Fruit fly (Drosophila melanogaster) S2 (cell line): Measurements from ENCODE around the gene Pbgs.

ENCODE experiments used
- CG8478 ChIP-seq: fragments of >200 bp; optimal IDR thresholded peaks from 2 replicates; lab custom pipeline; 2018
- CTCF ChIP-seq, 2 experiments: fragments of >200 bp; optimal IDR thresholded peaks; 2 replicates each; lab custom pipeline; 2018

dm6 chr3L:12305896-12306295 is 34.8 kb upstream of the Pbgs start:
- TF ChIP-seq CTCF (optimal IDR thresholded peaks at IDR 0.05; lab: Kevin White, UChicago) (no peak), CG8478 (lab: Kevin White, UChicago) (no peak)
